Fruit fly (Drosophila melanogaster) Kc167 (cell line): Measurements from ENCODE around the gene primo-2.
A peak's percentile ranks its signal among the peaks of the same experiment; 100 is the strongest.

Experiments used
- Myc ChIP-seq: fragments of >200 bp; optimal IDR thresholded peaks from 2 replicates; lab custom pipeline; 2017; ENCODE audit warnings: missing external identifiers
- Sin3A ChIP-seq: fragments of >200 bp; optimal IDR thresholded peaks from 2 replicates; lab custom pipeline; 2018; ENCODE audit warnings: missing external identifiers
- h ChIP-seq: fragments of >200 bp; optimal IDR thresholded peaks from 3 replicates; lab custom pipeline; 2018; ENCODE audit warnings: missing external identifiers
- insv ChIP-seq: fragments of >200 bp; optimal IDR thresholded peaks from 3 replicates; lab custom pipeline; 2018; ENCODE audit warnings: missing external identifiers
- psq ChIP-seq: fragments of >200 bp; optimal IDR thresholded peaks from 2 replicates; lab custom pipeline; 2017; ENCODE audit warnings: missing external identifiers
- ttk ChIP-seq: sonication (Bioruptor generic); optimal IDR thresholded peaks from 2 replicates; lab custom pipeline; 2017; ENCODE audit warnings: missing external identifiers

The primo-2 gene

dm6 chr3R:13693753-13694152 lies 17.9 kb downstream of the primo-2 start, which contains the start of gene CG14367:
CG14367 (plus strand) TSS chr3R:13694053.
- TF ChIP-seq Sin3A (lab: Kevin White, UChicago) (no peak), ttk (lab: Kevin White, UChicago) (no peak), Myc (lab: Kevin White, UChicago) (no peak), h (no peak), psq (lab: Kevin White, UChicago) (no peak), insv (lab: Kevin White, UChicago) (no peak)

dm6 chr3R:13686371-13687211 lies 25.0 kb downstream of the primo-2 start, which contains the start of gene omd:
omd (minus strand) TSS chr3R:13687210.
- TF ChIP-seq psq (lab: Kevin White, UChicago) (no peak), Sin3A (lab: Kevin White, UChicago) (no peak), insv (lab: Kevin White, UChicago) (no peak), Myc (lab: Kevin White, UChicago) (no peak), ttk (lab: Kevin White, UChicago) (no peak), h (no peak)

- TF ChIP-seq psq (lab: Kevin White, UChicago) (no peak), h (no peak), Sin3A (lab: Kevin White, UChicago) (no peak), insv (lab: Kevin White, UChicago) (no peak), ttk (lab: Kevin White, UChicago) (no peak), Myc (lab: Kevin White, UChicago) (no peak)
These were observed 25.7 kb downstream of the primo-2 start for dm6 chr3R:13685969-13686368.

- TF ChIP-seq ttk (lab: Kevin White, UChicago) (no peak), psq (lab: Kevin White, UChicago) (peak; percentile 47)
These were observed 26.8 kb downstream of the primo-2 start for dm6 chr3R:13684569-13685402.

dm6 chr3R:13683624-13684568 lies 27.7 kb downstream of the primo-2 start, which contains the start of gene flfl:
flfl (plus strand) TSS chr3R:13683921.
- TF ChIP-seq psq (lab: Kevin White, UChicago) (peak; percentile 32), Sin3A (lab: Kevin White, UChicago) (no peak)

- TF ChIP-seq Sin3A (lab: Kevin White, UChicago) (no peak), h (no peak), insv (lab: Kevin White, UChicago) (no peak), psq (lab: Kevin White, UChicago) (no peak), Myc (lab: Kevin White, UChicago) (no peak), ttk (lab: Kevin White, UChicago) (no peak)
These were observed 28.5 kb downstream of the primo-2 start for dm6 chr3R:13682994-13683623.

dm6 chr3R:13676137-13677086 lies 35.2 kb downstream of the primo-2 start, which contains the start of the genes Lkb1 and CG9588:
Lkb1 (plus strand) TSS chr3R:13676549.
CG9588 (minus strand) TSS chr3R:13676681.
- TF ChIP-seq psq (lab: Kevin White, UChicago) (no peak), Myc (lab: Kevin White, UChicago) (no peak), h (no peak), Sin3A (lab: Kevin White, UChicago) (no peak), insv (lab: Kevin White, UChicago) (no peak), ttk (lab: Kevin White, UChicago) (no peak)

dm6 chr3R:13674492-13675033 lies 37.1 kb downstream of the primo-2 start, which contains the start of gene Task6:
Task6 (minus strand) TSS chr3R:13674542.
- TF ChIP-seq psq (lab: Kevin White, UChicago) (no peak), ttk (lab: Kevin White, UChicago) (no peak), Myc (lab: Kevin White, UChicago) (no peak), Sin3A (lab: Kevin White, UChicago) (no peak), h (no peak), insv (lab: Kevin White, UChicago) (no peak)

dm6 chr3R:13672898-13673297 lies 38.7 kb downstream of the primo-2 start:
- TF ChIP-seq Sin3A (lab: Kevin White, UChicago) (no peak), psq (lab: Kevin White, UChicago) (no peak), insv (lab: Kevin White, UChicago) (no peak), ttk (lab: Kevin White, UChicago) (no peak), h (no peak), Myc (lab: Kevin White, UChicago) (no peak)
